Fruit fly (Drosophila melanogaster) whole organism, embryonic: ENCODE results near the gene CG17593.

Source experiments
- Ada2b ChIP-seq: fragments of 200-800 bp; sonication (Bioruptor generic); IDR thresholded peaks from 2 replicates; pipeline ENCODE4 v1.3.6; 2022; ENCODE audit warnings: missing biosample characterization, missing genetic modification characterization
- Bgb ChIP-seq: fragments of 200-800 bp; sonication (Bioruptor generic); IDR thresholded peaks from 2 replicates; pipeline ENCODE4 v1.3.6; 2022; ENCODE audit warnings: missing biosample characterization, missing genetic modification characterization; ENCODE audit not compliant: partially characterized antibody
- CG10267 ChIP-seq: fragments of 200-800 bp; sonication (Bioruptor generic); optimal IDR thresholded peaks from 2 replicates; lab custom pipeline; 2018; ENCODE audit warnings: missing biosample characterization, mild to moderate bottlenecking, missing genetic modification characterization, moderate library complexity
- CG12155 ChIP-seq: fragments of 200-800 bp; sonication (Bioruptor generic); optimal IDR thresholded peaks from 3 replicates; lab custom pipeline; 2016; ENCODE audit warnings: missing biosample characterization, missing genetic modification characterization
- CG12236 ChIP-seq: fragments of 200-800 bp; sonication (Bioruptor generic); optimal IDR thresholded peaks from 2 replicates; lab custom pipeline; 2016; ENCODE audit warnings: missing biosample characterization, missing genetic modification characterization
- CG12391 ChIP-seq: fragments of 200-800 bp; sonication (Bioruptor generic); optimal IDR thresholded peaks from 3 replicates; lab custom pipeline; 2018; ENCODE audit warnings: missing biosample characterization, mild to moderate bottlenecking, missing genetic modification characterization, moderate library complexity
- CG14014 ChIP-seq: fragments of 200-800 bp; sonication (Bioruptor generic); IDR thresholded peaks from 2 replicates; pipeline ENCODE4 v1.3.6; 2022; ENCODE audit warnings: missing biosample characterization, missing genetic modification characterization
- CG14050 ChIP-seq: fragments of 200-800 bp; sonication (Bioruptor generic); IDR thresholded peaks from 3 replicates; pipeline ENCODE4 v1.3.6; 2022; ENCODE audit warnings: missing biosample characterization, missing genetic modification characterization
- CG14441 ChIP-seq: fragments of 200-800 bp; sonication (Bioruptor generic); IDR thresholded peaks from 2 replicates; pipeline ENCODE4 v1.3.6; 2022; ENCODE audit warnings: missing biosample characterization, missing genetic modification characterization
- CG15479 ChIP-seq: fragments of 200-800 bp; sonication (Bioruptor generic); optimal IDR thresholded peaks from 3 replicates; lab custom pipeline; 2019; ENCODE audit warnings: missing biosample characterization, mild to moderate bottlenecking, missing genetic modification characterization, moderate library complexity
- CG15514 ChIP-seq: fragments of 200-800 bp; sonication (Bioruptor generic); optimal IDR thresholded peaks from 3 replicates; lab custom pipeline; 2017; ENCODE audit warnings: missing biosample characterization, missing genetic modification characterization, mild to moderate bottlenecking, moderate library complexity, missing genetic modification reagents
- CG17802 ChIP-seq: fragments of 200-800 bp; sonication (Bioruptor generic); optimal IDR thresholded peaks from 2 replicates; lab custom pipeline; 2018; ENCODE audit warnings: missing biosample characterization, mild to moderate bottlenecking, missing genetic modification characterization, moderate library complexity
- CG17829 ChIP-seq: fragments of 200-800 bp; optimal IDR thresholded peaks from 2 replicates; lab custom pipeline; 2019; ENCODE audit warnings: missing biosample characterization, mild to moderate bottlenecking, missing genetic modification characterization, moderate library complexity
- CG2678 ChIP-seq: fragments of 200-800 bp; sonication (Bioruptor generic); optimal IDR thresholded peaks from 3 replicates; lab custom pipeline; 2019; ENCODE audit warnings: missing biosample characterization, mild to moderate bottlenecking, missing genetic modification characterization, moderate library complexity
- CG33213 ChIP-seq: fragments of 200-800 bp; sonication (Bioruptor generic); optimal IDR thresholded peaks from 3 replicates; lab custom pipeline; 2016; ENCODE audit warnings: missing biosample characterization, missing genetic modification characterization
- CG4617 ChIP-seq: fragments of 200-800 bp; sonication (Bioruptor generic); optimal IDR thresholded peaks from 3 replicates; lab custom pipeline; 2016; ENCODE audit warnings: missing biosample characterization, missing genetic modification characterization, borderline replicate concordance
- CG4820 ChIP-seq: fragments of 200-800 bp; sonication (Bioruptor generic); optimal IDR thresholded peaks from 3 replicates; lab custom pipeline; 2016; ENCODE audit warnings: missing biosample characterization, missing genetic modification characterization
- CG6791 ChIP-seq: fragments of 200-800 bp; sonication (Bioruptor generic); IDR thresholded peaks from 3 replicates; pipeline ENCODE4 v1.3.6; 2022; ENCODE audit warnings: missing biosample characterization, missing genetic modification characterization; ENCODE audit not compliant: partially characterized antibody
- CG7963 ChIP-seq: fragments of 200-800 bp; sonication (Bioruptor generic); IDR thresholded peaks from 3 replicates; pipeline ENCODE4 v1.3.6; 2022; ENCODE audit warnings: missing biosample characterization, missing genetic modification characterization; ENCODE audit not compliant: partially characterized antibody
- CG9437 ChIP-seq: fragments of 200-800 bp; sonication (Bioruptor generic); optimal IDR thresholded peaks from 2 replicates; lab custom pipeline; 2018; ENCODE audit warnings: missing biosample characterization, mild to moderate bottlenecking, missing genetic modification characterization
- CG9797 ChIP-seq: fragments of 200-800 bp; sonication (Bioruptor generic); optimal IDR thresholded peaks from 3 replicates; lab custom pipeline; 2018; ENCODE audit warnings: missing biosample characterization, mild to moderate bottlenecking, missing genetic modification characterization
- E2f2 ChIP-seq: fragments of 200-800 bp; sonication (Bioruptor generic); IDR thresholded peaks from 2 replicates; pipeline ENCODE4 v1.3.6; 2022; ENCODE audit warnings: missing biosample characterization, missing genetic modification characterization
- Ets65A ChIP-seq: fragments of 200-800 bp; sonication (Bioruptor generic); peaks from one replicate; lab custom pipeline; 2016; ENCODE audit warnings: missing biosample characterization, missing genetic modification characterization
- HmgZ ChIP-seq: fragments of 200-800 bp; sonication (Bioruptor generic); optimal IDR thresholded peaks from 2 replicates; lab custom pipeline; 2018; ENCODE audit warnings: missing biosample characterization, mild to moderate bottlenecking, missing genetic modification characterization
- Med ChIP-seq: fragments of 200-800 bp; sonication (Bioruptor generic); peaks from one replicate; lab custom pipeline; 2016; ENCODE audit warnings: missing biosample characterization, missing genetic modification characterization, mild to moderate bottlenecking, inconsistent platforms, moderate library complexity
- Poxn ChIP-seq: fragments of 200-800 bp; sonication (Bioruptor generic); IDR thresholded peaks from 2 replicates; pipeline ENCODE4 v1.3.6; 2022; ENCODE audit warnings: missing biosample characterization, missing genetic modification characterization
- Ravus ChIP-seq: fragments of 200-800 bp; sonication (Bioruptor generic); IDR thresholded peaks from 2 replicates; pipeline ENCODE4 v1.3.6; 2022; ENCODE audit warnings: missing biosample characterization, missing genetic modification characterization
- Sin3A ChIP-seq: fragments of >200 bp; optimal IDR thresholded peaks from 2 replicates; lab custom pipeline; 2018
- Sry-δ ChIP-seq: fragments of 200-800 bp; sonication (Bioruptor generic); optimal IDR thresholded peaks from 2 replicates; lab custom pipeline; 2016; ENCODE audit warnings: missing biosample characterization, missing genetic modification characterization
- TFAM ChIP-seq: fragments of 200-800 bp; sonication (Bioruptor generic); optimal IDR thresholded peaks from 2 replicates; lab custom pipeline; 2017; ENCODE audit warnings: missing biosample characterization, missing genetic modification characterization, inconsistent platforms
- amos ChIP-seq: fragments of 200-800 bp; sonication (Bioruptor generic); IDR thresholded peaks from 2 replicates; pipeline ENCODE4 v1.3.6; 2022; ENCODE audit warnings: missing biosample characterization, missing genetic modification characterization; ENCODE audit not compliant: partially characterized antibody
- bbx ChIP-seq: fragments of 200-800 bp; sonication (Bioruptor generic); IDR thresholded peaks from 2 replicates; pipeline ENCODE4 v1.3.6; 2022; ENCODE audit warnings: missing biosample characterization, missing genetic modification characterization; ENCODE audit not compliant: partially characterized antibody
- bcd ChIP-seq: fragments of 200-800 bp; sonication (Bioruptor generic); optimal IDR thresholded peaks from 2 replicates; lab custom pipeline; 2017; ENCODE audit warnings: missing biosample characterization, mild to moderate bottlenecking, missing genetic modification characterization
- bigmax ChIP-seq: fragments of 200-800 bp; sonication (Bioruptor generic); optimal IDR thresholded peaks from 2 replicates; lab custom pipeline; 2018; ENCODE audit warnings: missing biosample characterization, mild to moderate bottlenecking, missing genetic modification characterization
- eyg ChIP-seq: fragments of 200-800 bp; sonication (Bioruptor generic); optimal IDR thresholded peaks from 3 replicates; lab custom pipeline; 2016; ENCODE audit warnings: missing biosample characterization, missing genetic modification characterization
- fd102C ChIP-seq: fragments of 200-800 bp; sonication (Bioruptor generic); optimal IDR thresholded peaks from 2 replicates; lab custom pipeline; 2018; ENCODE audit warnings: missing biosample characterization, mild to moderate bottlenecking, missing genetic modification characterization, moderate library complexity
- fd96Cb ChIP-seq: fragments of 200-800 bp; sonication (Bioruptor generic); optimal IDR thresholded peaks from 2 replicates; lab custom pipeline; 2018; ENCODE audit warnings: missing biosample characterization, mild to moderate bottlenecking, missing genetic modification characterization, moderate library complexity
- hkb ChIP-seq, 2 experiments: fragments of 200-800 bp in 1 of 2; fragments of >200 bp in 1 of 2; sonication (Bioruptor generic) in 1 of 2; IDR thresholded peaks in 1 of 2; optimal IDR thresholded peaks in 1 of 2; 2 replicates each; pipeline versions ENCODE4 v1.3.6 to Lab custom; 2017 to 2022; ENCODE audit warnings: missing biosample characterization in 1 of 2, missing genetic modification characterization in 1 of 2
- insv ChIP-seq, 2 experiments: fragments of 200-800 bp; sonication (Bioruptor generic); optimal IDR thresholded peaks; 3 replicates each; lab custom pipeline; 2016 to 2018; ENCODE audit warnings: missing biosample characterization in 2 of 2, missing genetic modification characterization in 2 of 2
- nerfin-1 ChIP-seq: fragments of 200-800 bp; sonication (Bioruptor generic); optimal IDR thresholded peaks from 3 replicates; lab custom pipeline; 2019; ENCODE audit warnings: missing biosample characterization, mild to moderate bottlenecking, missing genetic modification characterization, moderate library complexity
- nmo ChIP-seq: fragments of 200-800 bp; sonication (Bioruptor generic); optimal IDR thresholded peaks from 2 replicates; lab custom pipeline; 2018; ENCODE audit warnings: missing biosample characterization, mild to moderate bottlenecking, missing genetic modification characterization, moderate library complexity
- oc ChIP-seq: fragments of 200-800 bp; sonication (Bioruptor generic); optimal IDR thresholded peaks from 2 replicates; lab custom pipeline; 2018; ENCODE audit warnings: missing biosample characterization, mild to moderate bottlenecking, missing genetic modification characterization, moderate library complexity
- rib ChIP-seq: fragments of 200-800 bp; sonication (Bioruptor generic); IDR thresholded peaks from 2 replicates; pipeline ENCODE4 v1.3.6; 2022; ENCODE audit warnings: missing biosample characterization, missing genetic modification characterization
- schlank ChIP-seq: fragments of 200-800 bp; sonication (Bioruptor generic); optimal IDR thresholded peaks from 2 replicates; lab custom pipeline; 2018; ENCODE audit warnings: missing biosample characterization, mild to moderate bottlenecking, missing genetic modification characterization
- sens ChIP-seq: fragments of 200-800 bp; sonication (Bioruptor generic); peaks from one replicate; lab custom pipeline; 2016; ENCODE audit warnings: missing biosample characterization, missing genetic modification characterization
- stwl ChIP-seq: fragments of 200-800 bp; sonication (Bioruptor generic); optimal IDR thresholded peaks from 3 replicates; lab custom pipeline; 2018; ENCODE audit warnings: missing biosample characterization, mild to moderate bottlenecking, missing genetic modification characterization, moderate library complexity
- vfl ChIP-seq: fragments of 200-800 bp; sonication (Bioruptor generic); optimal IDR thresholded peaks from 2 replicates; lab custom pipeline; 2016; ENCODE audit warnings: missing biosample characterization, missing genetic modification characterization

CG17593 gene

dm6 chr2L:3465918-3466727, 48.5 kb upstream of the CG17593 start, which contains the start of the genes msl-2 and ND-PDSW (continued):
- TF ChIP-seq E2f2 (GFP tag; lab: Robert Waterston, UW): 0 out of 2 replicates have a peak, but pooled peaks have one; percentile 8
- TF ChIP-seq CG10267 (tag; lab: Kevin White, UChicago): peak; percentile 49
- TF ChIP-seq CG9437 (GFP tag; lab: Kevin White, UChicago): peak; percentile 51
- TF ChIP-seq fd96Cb (tag; lab: Kevin White, UChicago): no peak
- peak; percentile 19 for TF ChIP-seq nerfin-1
- peak; percentile 64 for TF ChIP-seq hkb (optimal IDR thresholded peaks at IDR 0.05; lab: Kevin White, UChicago)
- no peak for TF ChIP-seq hkb (GFP tag; IDR thresholded peaks at IDR 0.05; lab: Robert Waterston, UW)
- peak; percentile 12 for TF ChIP-seq CG12391 (tag; lab: Kevin White, UChicago)
- peak in 1 of 2 experiments; percentile 9 for TF ChIP-seq insv (GFP tag; optimal IDR thresholded peaks at IDR 0.05; lab: Kevin White, UChicago)
- peak; percentile 42; the same call in 1 of the 3 replicates for TF ChIP-seq CG6791 (GFP tag; lab: Robert Waterston, UW)
- no peak for TF ChIP-seq Ada2b (GFP tag; lab: Robert Waterston, UW)
- TF ChIP-seq rib (GFP tag; lab: Robert Waterston, UW): no peak
- TF ChIP-seq Sin3A (lab: Kevin White, UChicago): peak; percentile 74
- TF ChIP-seq bcd: no peak
- peak; percentile 42 for TF ChIP-seq CG15514 (GFP tag; lab: Kevin White, UChicago)
- TF ChIP-seq Ravus (GFP tag; lab: Robert Waterston, UW): no peak
- TF ChIP-seq CG15479 (GFP tag; lab: Kevin White, UChicago): peak; percentile 5
- peak; percentile 9; the same call in 1 of the 2 replicates for TF ChIP-seq Bgb (GFP tag; lab: Robert Waterston, UW)
- peak; percentile 96 for TF ChIP-seq CG9797 (GFP tag; lab: Kevin White, UChicago)
- TF ChIP-seq Med (GFP tag; lab: Kevin White, UChicago): peak; percentile 80
- TF ChIP-seq bigmax (GFP tag; lab: Kevin White, UChicago): peak; percentile 92
- TF ChIP-seq CG33213: peak; percentile 14
- TF ChIP-seq CG7963: no peak
- peak; percentile 90 for TF ChIP-seq CG4617 (GFP tag; lab: Kevin White, UChicago)
- TF ChIP-seq Sry-δ (GFP tag; lab: Kevin White, UChicago): peak; percentile 35
- no peak for TF ChIP-seq CG14014 (GFP tag; lab: Robert Waterston, UW)
- peak; percentile 7; the same call in 1 of the 2 replicates for TF ChIP-seq amos (GFP tag; lab: Robert Waterston, UW)
- TF ChIP-seq CG17802 (tag; lab: Kevin White, UChicago): peak; percentile 68
- no peak for TF ChIP-seq CG12236 (GFP tag; lab: Kevin White, UChicago)
- peak; percentile 21; the same call in 1 of the 2 replicates for TF ChIP-seq bbx (GFP tag; lab: Robert Waterston, UW)
- peak; percentile 41 for TF ChIP-seq stwl
- peak; percentile 41 for TF ChIP-seq HmgZ (tag; lab: Kevin White, UChicago)

DNA sequence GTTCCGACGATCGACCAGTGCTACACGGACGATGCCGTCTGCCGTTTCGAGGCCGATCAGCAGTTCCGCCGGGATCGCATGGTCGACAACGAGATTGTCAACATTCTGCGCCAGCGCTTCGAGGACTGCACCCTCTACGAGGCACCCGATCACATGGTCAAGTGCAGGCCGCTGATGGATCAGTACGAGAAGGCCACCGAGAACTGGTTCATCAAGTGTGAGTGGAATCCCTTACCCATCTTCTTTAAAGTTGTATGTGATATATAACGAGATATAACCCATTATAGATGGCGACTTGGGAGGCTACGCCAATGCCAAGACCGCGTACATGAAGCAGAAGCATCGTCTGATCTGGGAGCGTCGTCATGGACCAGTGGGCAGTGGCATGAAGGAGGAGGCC, 47.8 kb upstream of the CG17593 start:
- TF ChIP-seq CG14441 (GFP tag; lab: Robert Waterston, UW) (no peak), eyg (GFP tag; lab: Kevin White, UChicago) (no peak), CG14050 (no peak), vfl (GFP tag; lab: Kevin White, UChicago) (no peak), CG4820 (GFP tag; lab: Kevin White, UChicago) (no peak), Poxn (GFP tag; lab: Robert Waterston, UW) (no peak), CG12155 (no peak), Med (GFP tag; lab: Kevin White, UChicago) (peak; percentile 59), Ets65A (GFP tag; lab: Kevin White, UChicago) (peak; percentile 73), CG2678 (tag; lab: Kevin White, UChicago) (no peak), schlank (no peak), oc (tag; lab: Kevin White, UChicago) (no peak), fd102C (GFP tag; lab: Kevin White, UChicago) (no peak), TFAM (GFP tag; lab: Kevin White, UChicago) (no peak), nmo (GFP tag; lab: Kevin White, UChicago) (no peak), sens (GFP tag; lab: Kevin White, UChicago) (peak; percentile 59), CG17829 (tag; lab: Kevin White, UChicago) (no peak)
- TF ChIP-seq, all 482 proteins: peak for 3
